Fruit fly (Drosophila melanogaster) whole organism: ENCODE data around the gene CG42795.

ENCODE experiments used
- CG8478 ChIP-seq: fragments of >200 bp; optimal IDR thresholded peaks from 2 replicates; lab custom pipeline; 2018; ENCODE audit warnings: inconsistent platforms
- pan ChIP-seq: fragments of >200 bp; optimal IDR thresholded peaks from 2 replicates; lab custom pipeline; 2017
- psq ChIP-seq: fragments of >200 bp; optimal IDR thresholded peaks from 2 replicates; lab custom pipeline; 2017
- usp ChIP-seq: fragments of >200 bp; optimal IDR thresholded peaks from 2 replicates; lab custom pipeline; 2017; ENCODE audit warnings: missing biosample characterization, missing genetic modification characterization, mixed read lengths

DNA sequence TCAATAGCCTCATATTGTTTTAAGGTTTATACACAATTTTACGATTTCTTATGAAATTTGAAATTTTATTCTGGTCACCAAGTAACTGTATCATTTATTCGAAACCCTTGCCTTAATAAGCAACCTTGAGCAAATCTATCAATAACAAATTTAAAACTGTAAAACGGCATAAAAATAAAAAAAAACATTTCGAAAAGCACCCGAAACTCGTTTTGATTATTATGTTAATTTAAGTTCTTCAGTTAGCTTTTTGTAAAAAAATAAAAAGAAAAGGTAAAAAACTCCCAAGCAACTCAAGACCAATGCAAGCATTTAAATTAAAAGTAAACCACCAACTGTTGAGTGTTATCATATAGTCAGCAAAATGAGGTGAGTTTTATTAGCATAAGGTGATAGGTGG lies at the start of gene CG42795:
- TF ChIP-seq CG8478 (lab: Kevin White, UChicago) (no peak), usp (GFP tag; lab: Kevin White, UChicago) (no peak), psq (lab: Kevin White, UChicago) (no peak), pan (lab: Kevin White, UChicago) (no peak)
